Worm (Caenorhabditis elegans): ENCODE measurements around the gene gfi-1.

gfi-1 gene

ce11 chrV:6344531-6345171, 55.1 kb downstream of the gfi-1 start:
- peak; percentile 57 for TF ChIP-seq dsc-1 (tag; optimal IDR thresholded peaks at IDR 0.05)
- peak in 1 of 2 experiments; percentile 7 for TF ChIP-seq lsy-2 (tag; optimal IDR thresholded peaks at IDR 0.05)
- TF ChIP-seq lin-14 (GFP tag; optimal IDR thresholded peaks at IDR 0.05) = peak; percentile 57
- TF ChIP-seq tlp-1 (tag; optimal IDR thresholded peaks at IDR 0.05) = no peak
- TF ChIP-seq nhr-12 (tag; optimal IDR thresholded peaks at IDR 0.05) = no peak
- TF ChIP-seq nhr-28 (tag; optimal IDR thresholded peaks at IDR 0.05) = no peak
- TF ChIP-seq nhr-71 (tag; optimal IDR thresholded peaks at IDR 0.05) = peak; percentile 39
- TF ChIP-seq rnt-1 (tag; optimal IDR thresholded peaks at IDR 0.05) = peak; percentile 67
- TF ChIP-seq nhr-19 (GFP tag; conservative IDR thresholded peaks at IDR 0.05) = 0 out of 2 replicates have a peak, but pooled peaks have one; percentile 3

Data from whole organism, L1 larva.